Fruit fly (Drosophila melanogaster) S2 (cell line): ENCODE measurements around the gene CG15580.

Experiments used
- CG8478 ChIP-seq: fragments of >200 bp; optimal IDR thresholded peaks from 2 replicates; lab custom pipeline; 2018
- CTCF ChIP-seq, 2 experiments: fragments of >200 bp; optimal IDR thresholded peaks; 2 replicates each; lab custom pipeline; 2018

- TF ChIP-seq CG8478 (no peak), CTCF (optimal IDR thresholded peaks at IDR 0.05; lab: Kevin White, UChicago) (no peak)
Measured at dm6 chr3R:6038200-6038599, 19.1 kb downstream of the CG15580 start.
